Fruit fly (Drosophila melanogaster): ENCODE data around the gene ND-ACP.

The ND-ACP gene

dm6 chr3L:1329724-1330123, at the start of gene ND-ACP (continued):
- TF ChIP-seq Lhr (GFP tag; optimal IDR thresholded peaks at IDR 0.05) (peak; percentile 37), unc-4 (GFP tag; IDR thresholded peaks at IDR 0.05; ENCODE audit: partially characterized antibody) (peak; percentile 21; the same call in 1 of the 2 replicates), CG8924 (tag; optimal IDR thresholded peaks at IDR 0.05) (no peak), row (GFP tag; IDR thresholded peaks at IDR 0.05) (peak; percentile 10; the same call in 1 of the 3 replicates), CHES-1-like (GFP tag; optimal IDR thresholded peaks at IDR 0.05) (no peak), D19B (GFP tag; optimal IDR thresholded peaks at IDR 0.05) (no peak), HmgZ (tag; optimal IDR thresholded peaks at IDR 0.05) (peak; percentile 19), CG10267 (tag; optimal IDR thresholded peaks at IDR 0.05) (peak; percentile 43), Hr3 (GFP tag; optimal IDR thresholded peaks at IDR 0.05) (no peak), cg (GFP tag; optimal IDR thresholded peaks at IDR 0.05) (no peak), ato (GFP tag; IDR thresholded peaks at IDR 0.05; ENCODE audit: partially characterized antibody) (no peak), Pdp1 (GFP tag; optimal IDR thresholded peaks at IDR 0.05) (peak in 1 of 2 experiments; percentile 98), grn (GFP tag; optimal IDR thresholded peaks at IDR 0.05) (no peak), CG12391 (tag; optimal IDR thresholded peaks at IDR 0.05) (peak; percentile 2), Jarid2 (GFP tag; optimal IDR thresholded peaks at IDR 0.05) (no peak), CG11560 (tag; IDR thresholded peaks at IDR 0.05) (peak; percentile 97), Xrp1 (GFP tag; IDR thresholded peaks at IDR 0.05) (no peak), Dref (GFP tag; IDR thresholded peaks at IDR 0.05) (peak; percentile 56), CG2116 (GFP tag; optimal IDR thresholded peaks at IDR 0.05) (peak; percentile 79), Vsx1 (GFP tag; optimal IDR thresholded peaks at IDR 0.05) (no peak), stwl (tag; optimal IDR thresholded peaks at IDR 0.05) (peak; percentile 56), CG1603 (tag; optimal IDR thresholded peaks at IDR 0.05) (peak; percentile 46), CG18476 (GFP tag; optimal IDR thresholded peaks at IDR 0.05) (no peak), gfzf (GFP tag; optimal IDR thresholded peaks at IDR 0.05) (peak; percentile 77), YL-1 (GFP tag; optimal IDR thresholded peaks at IDR 0.05) (peak; percentile 75), CG9797 (GFP tag; optimal IDR thresholded peaks at IDR 0.05) (peak; percentile 89), cas (GFP tag; IDR thresholded peaks at IDR 0.05) (no peak), fd64A (GFP tag; optimal IDR thresholded peaks at IDR 0.05) (no peak), ATbp (GFP tag; optimal IDR thresholded peaks at IDR 0.05) (no peak), CG33213 (GFP tag; optimal IDR thresholded peaks at IDR 0.05) (no peak), salm (tag; optimal IDR thresholded peaks at IDR 0.05) (no peak), CG3995 (GFP tag; optimal IDR thresholded peaks at IDR 0.05) (peak; percentile 56), CG16863 (GFP tag; optimal IDR thresholded peaks at IDR 0.05) (no peak), Stat92E (GFP tag; optimal IDR thresholded peaks at IDR 0.05) (peak in 1 of 3 experiments; percentile 60), toy (GFP tag; IDR thresholded peaks at IDR 0.05) (no peak), onecut (GFP tag; IDR thresholded peaks at IDR 0.05) (no peak), sens (GFP tag) (no peak), Sry-δ (GFP tag; optimal IDR thresholded peaks at IDR 0.05) (peak; percentile 42)

dm6 chr3L:1280890-1281622, 48.7 kb upstream of the ND-ACP start:
- TF ChIP-seq cwo (GFP tag; optimal IDR thresholded peaks at IDR 0.05) = no peak
- peak; percentile 74 for TF ChIP-seq abd-A (tag; optimal IDR thresholded peaks at IDR 0.05)
- TF ChIP-seq Fer3 (tag; optimal IDR thresholded peaks at IDR 0.05) = no peak
- TF ChIP-seq CG13775 (GFP tag; optimal IDR thresholded peaks at IDR 0.05) = no peak
- TF ChIP-seq CG8359 (GFP tag; optimal IDR thresholded peaks at IDR 0.05; ENCODE audit: borderline replicate concordance) = no peak
- no peak for TF ChIP-seq CG8290 (GFP tag; optimal IDR thresholded peaks at IDR 0.05)
- peak in 1 of 2 experiments; percentile 12 for TF ChIP-seq CG8290 (tag; optimal IDR thresholded peaks at IDR 0.05)
- no peak for TF ChIP-seq Aef1 (GFP tag; IDR thresholded peaks at IDR 0.05)
- TF ChIP-seq CG13624 (GFP tag; optimal IDR thresholded peaks at IDR 0.05) = no peak
- TF ChIP-seq Ravus (GFP tag; IDR thresholded peaks at IDR 0.05) = no peak
- TF ChIP-seq CG2120 (GFP tag; optimal IDR thresholded peaks at IDR 0.05) = peak; percentile 13
- no peak for TF ChIP-seq fd3F (GFP tag; optimal IDR thresholded peaks at IDR 0.05)
- no peak for TF ChIP-seq CG15073 (GFP tag; optimal IDR thresholded peaks at IDR 0.05)
- TF ChIP-seq Deaf1 (tag; optimal IDR thresholded peaks at IDR 0.05) = peak; percentile 56
